Worm (Caenorhabditis elegans) whole organism, late embryonic: ENCODE measurements around the gene sna-1.

Source experiments
- C08G9.2 ChIP-seq: sonication (generic microtip); optimal IDR thresholded peaks from 2 replicates; lab custom pipeline; 2016; ENCODE audit warnings: mild to moderate bottlenecking, missing genetic modification characterization, moderate library complexity, missing compliant biosample characterization
- C38D4.7 ChIP-seq: fragments of 200-800 bp; sonication (Bioruptor generic); optimal IDR thresholded peaks from 2 replicates; lab custom pipeline; 2018; ENCODE audit warnings: mild to moderate bottlenecking, missing genetic modification characterization, moderate library complexity, missing compliant biosample characterization
- K02D7.2 ChIP-seq: sonication (generic microtip); optimal IDR thresholded peaks from 2 replicates; lab custom pipeline; 2017; ENCODE audit warnings: mild to moderate bottlenecking, missing genetic modification characterization, missing compliant biosample characterization
- K09A11.1 ChIP-seq: sonication (generic microtip); optimal IDR thresholded peaks from 2 replicates; lab custom pipeline; 2017; ENCODE audit warnings: antibody characterized with exemption, mild to moderate bottlenecking, missing genetic modification characterization, missing compliant biosample characterization; ENCODE audit not compliant: insufficient read depth
- T23F11.4 ChIP-seq: fragments of 200-800 bp; sonication (Bioruptor generic); optimal IDR thresholded peaks from 2 replicates; lab custom pipeline; 2018; ENCODE audit warnings: mild to moderate bottlenecking, missing genetic modification characterization, missing compliant biosample characterization
- Y22D7AL.16 ChIP-seq: sonication (generic microtip); optimal IDR thresholded peaks from 2 replicates; lab custom pipeline; 2016; ENCODE audit warnings: missing genetic modification characterization, missing compliant biosample characterization
- ceh-19 ChIP-seq: fragments of 200-800 bp; sonication (Bioruptor generic); optimal IDR thresholded peaks from 2 replicates; lab custom pipeline; 2018; ENCODE audit warnings: mild to moderate bottlenecking, missing genetic modification characterization, missing compliant biosample characterization
- ceh-2 ChIP-seq: sonication (generic microtip); optimal IDR thresholded peaks from 2 replicates; lab custom pipeline; 2016; ENCODE audit warnings: missing genotype, missing genetic modification characterization, missing compliant biosample characterization
- ceh-24 ChIP-seq: sonication (generic microtip); optimal IDR thresholded peaks from 2 replicates; lab custom pipeline; 2016; ENCODE audit warnings: mild to moderate bottlenecking, missing genetic modification characterization, missing compliant biosample characterization
- ceh-30 ChIP-seq: fragments of 150-350 bp; optimal IDR thresholded peaks from 2 replicates; lab custom pipeline; 2014; ENCODE audit warnings: missing biosample characterization, missing genetic modification characterization
- ceh-31 ChIP-seq: sonication (generic microtip); optimal IDR thresholded peaks from 2 replicates; lab custom pipeline; 2016; ENCODE audit warnings: missing genetic modification characterization, missing compliant biosample characterization
- ceh-45 ChIP-seq: fragments of 200-800 bp; sonication (Bioruptor generic); IDR thresholded peaks from 2 replicates; pipeline ENCODE4 v1.3.6; 2022; ENCODE audit warnings: missing genetic modification reagents, missing genetic modification characterization, missing compliant biosample characterization
- ceh-48 ChIP-seq: sonication (generic microtip); optimal IDR thresholded peaks from 2 replicates; lab custom pipeline; 2016; ENCODE audit warnings: missing genetic modification characterization, inconsistent platforms, missing compliant biosample characterization
- ceh-6 ChIP-seq: fragments of 200-800 bp; sonication (Bioruptor generic); optimal IDR thresholded peaks from 2 replicates; lab custom pipeline; 2018; ENCODE audit warnings: mild to moderate bottlenecking, missing genetic modification characterization, missing compliant biosample characterization
- che-1 ChIP-seq: sonication (generic microtip); optimal IDR thresholded peaks from 2 replicates; lab custom pipeline; 2016; ENCODE audit warnings: mild to moderate bottlenecking, missing genetic modification characterization, missing compliant biosample characterization
- elt-2 ChIP-seq: sonication (generic microtip); optimal IDR thresholded peaks from 2 replicates; lab custom pipeline; 2016; ENCODE audit warnings: missing genetic modification reagents, missing genetic modification characterization, missing compliant biosample characterization
- ets-4 ChIP-seq: sonication (generic microtip); optimal IDR thresholded peaks from 2 replicates; lab custom pipeline; 2016; ENCODE audit warnings: missing genetic modification characterization, missing compliant biosample characterization
- gmeb-2 ChIP-seq: sonication (generic microtip); optimal IDR thresholded peaks from 2 replicates; lab custom pipeline; 2016; ENCODE audit warnings: missing genetic modification characterization, inconsistent platforms, missing compliant biosample characterization
- hlh-6 ChIP-seq: sonication (generic microtip); optimal IDR thresholded peaks from 2 replicates; lab custom pipeline; 2016; ENCODE audit warnings: missing genotype, missing genetic modification characterization, missing compliant biosample characterization
- lim-6 ChIP-seq: sonication (generic microtip); optimal IDR thresholded peaks from 2 replicates; lab custom pipeline; 2016; ENCODE audit warnings: missing genetic modification characterization, missing compliant biosample characterization
- lin-11 ChIP-seq: fragments of 200-800 bp; sonication (Bioruptor generic); optimal IDR thresholded peaks from 2 replicates; lab custom pipeline; 2018; ENCODE audit warnings: mild to moderate bottlenecking, missing genetic modification characterization, missing compliant biosample characterization
- nhr-11 ChIP-seq: fragments of 150-350 bp; optimal IDR thresholded peaks from 2 replicates; lab custom pipeline; 2014; ENCODE audit warnings: missing biosample characterization, missing genetic modification characterization
- odd-2 ChIP-seq: sonication (generic microtip); optimal IDR thresholded peaks from 2 replicates; lab custom pipeline; 2017; ENCODE audit warnings: antibody characterized with exemption, mild to moderate bottlenecking, missing genetic modification characterization, missing compliant biosample characterization
- pat-9 ChIP-seq: fragments of 200-800 bp; sonication (Bioruptor generic); optimal IDR thresholded peaks from 2 replicates; lab custom pipeline; 2018; ENCODE audit warnings: mild to moderate bottlenecking, missing genetic modification characterization, moderate library complexity, missing compliant biosample characterization
- pha-2 ChIP-seq: sonication (generic microtip); optimal IDR thresholded peaks from 2 replicates; lab custom pipeline; 2017; ENCODE audit warnings: mild to moderate bottlenecking, missing genetic modification characterization, missing compliant biosample characterization
- pha-4 ChIP-seq: fragments of 150-350 bp; optimal IDR thresholded peaks from 2 replicates; lab custom pipeline; 2018; ENCODE audit warnings: missing biosample characterization, missing genetic modification reagents, missing genetic modification characterization
- sox-2 ChIP-seq: fragments of 200-800 bp; sonication (Bioruptor generic); IDR thresholded peaks from 2 replicates; pipeline ENCODE4 v1.3.6; 2022; ENCODE audit warnings: missing genetic modification reagents, missing genetic modification characterization, missing compliant biosample characterization
- sox-4 ChIP-seq: sonication (generic microtip); optimal IDR thresholded peaks from 2 replicates; lab custom pipeline; 2017; ENCODE audit warnings: mild to moderate bottlenecking, missing genetic modification characterization, inconsistent platforms, missing compliant biosample characterization
- syd-9 ChIP-seq: sonication (generic microtip); optimal IDR thresholded peaks from 2 replicates; lab custom pipeline; 2016; ENCODE audit warnings: mild to moderate bottlenecking, missing genetic modification characterization, moderate library complexity, missing compliant biosample characterization
- tbx-7 ChIP-seq: sonication (generic microtip); optimal IDR thresholded peaks from 2 replicates; lab custom pipeline; 2016; ENCODE audit warnings: missing genotype, missing genetic modification characterization, missing compliant biosample characterization
- unc-42 ChIP-seq: sonication (generic microtip); optimal IDR thresholded peaks from 2 replicates; lab custom pipeline; 2016; ENCODE audit warnings: missing genotype, missing genetic modification characterization, missing compliant biosample characterization
- unc-55 ChIP-seq: sonication (generic microtip); optimal IDR thresholded peaks from 2 replicates; lab custom pipeline; 2017; ENCODE audit warnings: missing biosample characterization, missing genetic modification reagents, missing genetic modification characterization
- unc-86 ChIP-seq: sonication (generic microtip); optimal IDR thresholded peaks from 2 replicates; lab custom pipeline; 2016; ENCODE audit warnings: missing genetic modification characterization, missing compliant biosample characterization
- zip-5 ChIP-seq: sonication (generic microtip); optimal IDR thresholded peaks from 2 replicates; lab custom pipeline; 2016; ENCODE audit warnings: missing genetic modification characterization, missing compliant biosample characterization
- ztf-16 ChIP-seq: sonication (generic microtip); optimal IDR thresholded peaks from 2 replicates; lab custom pipeline; 2017; ENCODE audit warnings: missing genetic modification characterization, missing compliant biosample characterization

The sna-1 gene

DNA sequence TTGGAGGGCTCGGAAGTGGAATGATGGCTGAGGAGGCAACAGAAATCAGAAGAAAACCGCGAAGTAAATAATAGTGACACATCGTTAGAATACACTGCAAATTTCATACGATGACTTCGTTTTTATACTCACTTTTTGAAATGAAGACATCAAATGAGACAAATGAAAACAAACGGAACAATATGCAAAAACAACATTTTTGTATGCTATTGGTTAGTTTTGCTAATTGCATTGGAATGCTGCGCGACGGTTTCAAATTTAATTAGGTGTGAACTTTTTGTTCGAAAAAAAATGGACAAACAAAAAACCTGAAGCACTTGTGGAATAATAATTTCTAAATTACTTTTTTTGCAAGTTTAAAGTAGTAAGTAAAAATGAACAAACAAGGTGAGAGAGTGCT is 22.5 kb upstream of the sna-1 start, which contains the start of gene grl-8:
Gene grl-8 (minus strand): TSS at position 101 of the 400 bp plus-strand sequence.
- no peak for TF ChIP-seq ceh-48 (tag; lab: Kevin White, UChicago)
- TF ChIP-seq pha-4 (tag; lab: Kevin White, UChicago), result no peak
- TF ChIP-seq ceh-2 (tag; lab: Kevin White, UChicago), result no peak
- no peak for TF ChIP-seq sox-2 (GFP tag; lab: Robert Waterston, UW)
- no peak for TF ChIP-seq ceh-30
- no peak for TF ChIP-seq ceh-6 (GFP tag; lab: Kevin White, UChicago)
- no peak for TF ChIP-seq C38D4.7 (GFP tag; lab: Kevin White, UChicago)
- TF ChIP-seq che-1, result no peak
- TF ChIP-seq lim-6 (tag; lab: Kevin White, UChicago), result no peak
- TF ChIP-seq nhr-11 (tag; lab: Kevin White, UChicago), result no peak
- no peak for TF ChIP-seq syd-9 (tag; lab: Kevin White, UChicago)
- no peak for TF ChIP-seq unc-86 (tag; lab: Kevin White, UChicago)
- no peak for TF ChIP-seq sox-4 (tag; lab: Kevin White, UChicago)
- TF ChIP-seq Y22D7AL.16, result no peak
- no peak for TF ChIP-seq odd-2 (tag; lab: Kevin White, UChicago)
- no peak for TF ChIP-seq ceh-19 (GFP tag; lab: Kevin White, UChicago)
- no peak for TF ChIP-seq zip-5 (tag; lab: Kevin White, UChicago)
- TF ChIP-seq, all 69 proteins: peak for 0

DNA sequence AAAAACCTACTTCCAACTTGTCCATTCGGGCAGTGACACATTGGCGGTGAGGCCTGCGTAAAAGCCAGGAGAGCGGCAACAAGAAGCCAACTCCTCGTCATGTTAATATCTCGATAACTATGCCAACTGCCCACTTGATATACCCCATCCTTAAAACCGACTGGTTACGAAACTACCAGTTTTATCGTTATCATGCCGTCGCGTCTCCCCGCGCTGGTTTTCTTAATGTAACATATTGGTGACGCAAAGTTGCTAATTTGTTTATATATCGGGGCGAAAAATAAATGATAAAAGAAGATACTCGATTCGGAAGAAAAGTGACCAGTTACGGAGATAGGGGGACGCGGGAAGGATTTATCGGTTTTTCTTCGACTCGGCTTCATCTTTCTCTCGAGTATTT is 21.1 kb upstream of the sna-1 start, which contains the start of gene grl-9:
Gene grl-9 (minus strand): TSS at position 101 of the 400 bp plus-strand sequence.
- no peak for TF ChIP-seq gmeb-2 (tag; lab: Kevin White, UChicago)
- TF ChIP-seq K02D7.2 (tag; lab: Kevin White, UChicago), result no peak
- TF ChIP-seq ztf-16 (tag; lab: Kevin White, UChicago), result no peak
- TF ChIP-seq ets-4 (tag; lab: Kevin White, UChicago), result no peak
- TF ChIP-seq ceh-24 (tag; lab: Kevin White, UChicago), result no peak
- TF ChIP-seq ceh-30, result no peak
- TF ChIP-seq unc-86 (tag; lab: Kevin White, UChicago), result no peak
- no peak for TF ChIP-seq sox-4 (tag; lab: Kevin White, UChicago)
- no peak for TF ChIP-seq C08G9.2 (tag; lab: Kevin White, UChicago)
- TF ChIP-seq elt-2 (tag; lab: Kevin White, UChicago), result no peak
- TF ChIP-seq, all 69 proteins: peak for 0

DNA sequence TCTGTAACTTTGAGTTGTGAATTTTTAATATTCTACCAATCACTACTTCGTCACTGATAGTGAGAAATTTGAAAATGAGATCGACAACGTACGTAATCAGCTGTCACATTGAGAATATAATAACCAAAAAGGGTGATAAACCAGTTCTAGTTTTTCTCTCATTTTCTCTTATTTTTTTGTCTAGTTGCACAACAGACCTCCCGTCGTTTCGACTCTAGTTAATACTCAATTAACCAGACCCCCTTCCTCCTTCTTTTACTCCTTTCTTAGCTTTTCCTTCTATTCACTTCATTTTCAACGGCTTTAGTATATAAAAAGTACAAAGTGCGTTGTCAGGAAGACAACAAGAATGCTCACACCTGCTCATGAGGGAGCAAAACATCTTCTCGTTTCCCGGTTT is 16.7 kb upstream of the sna-1 start, which contains the start of gene ZC487.1:
Gene ZC487.1 (plus strand): TSS at position 301 of the 400 bp plus-strand sequence.
- TF ChIP-seq C38D4.7 (GFP tag; lab: Kevin White, UChicago) (no peak), pat-9 (tag; lab: Kevin White, UChicago) (no peak), lin-11 (tag; lab: Kevin White, UChicago) (no peak), unc-55 (GFP tag; lab: Kevin White, UChicago) (no peak), sox-4 (tag; lab: Kevin White, UChicago) (no peak), tbx-7 (no peak), hlh-6 (tag; lab: Kevin White, UChicago) (no peak), K09A11.1 (tag; lab: Kevin White, UChicago) (no peak), ceh-30 (no peak)

DNA sequence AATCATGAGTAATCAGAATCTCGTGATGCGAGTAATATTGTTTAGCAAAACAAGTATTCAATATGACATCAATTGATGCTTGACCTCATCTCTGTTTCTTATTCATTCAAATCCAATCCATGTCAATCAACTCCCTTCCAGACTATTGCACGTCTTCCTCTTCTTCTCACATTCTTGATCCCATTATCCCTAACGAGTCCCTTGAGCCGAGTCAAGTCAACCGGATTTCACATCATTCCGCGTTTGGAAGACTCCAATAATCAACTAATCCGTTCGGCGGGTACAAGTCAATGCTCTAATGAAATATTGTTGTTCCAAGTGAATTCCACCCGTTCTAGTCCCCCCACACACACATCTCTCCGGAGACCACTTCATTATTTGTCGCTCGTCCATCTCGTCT is 15.8 kb upstream of the sna-1 start:
- no peak for TF ChIP-seq ceh-45 (GFP tag; lab: Robert Waterston, UW)
- no peak for TF ChIP-seq pha-2 (tag; lab: Kevin White, UChicago)
- TF ChIP-seq unc-55 (GFP tag; lab: Kevin White, UChicago), result no peak
- TF ChIP-seq unc-42 (tag; lab: Kevin White, UChicago), result peak; percentile 93
- peak; percentile 33 for TF ChIP-seq ceh-31 (tag; lab: Kevin White, UChicago)
- TF ChIP-seq T23F11.4 (GFP tag; lab: Kevin White, UChicago), result no peak
